Worm (Caenorhabditis elegans): Measurements from ENCODE around the gene lipl-3.

lipl-3 gene

DNA sequence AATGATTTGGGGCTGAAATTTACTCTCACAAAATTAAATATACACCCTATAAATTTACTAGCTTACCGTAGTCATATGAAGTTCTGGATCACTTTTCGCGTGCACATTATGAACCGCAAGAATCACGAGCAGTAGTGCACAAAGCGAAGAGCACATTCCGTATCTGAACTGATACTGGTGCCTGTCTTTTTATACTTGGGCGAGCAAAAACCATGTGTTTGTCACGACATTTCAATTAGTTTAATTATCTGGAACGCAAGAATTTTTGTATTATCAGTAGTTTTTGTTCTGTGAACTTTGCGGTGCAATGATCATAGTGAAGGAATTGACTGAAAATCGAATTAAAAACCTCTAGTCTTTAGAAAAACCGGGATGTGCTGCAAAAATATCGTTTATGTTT, at the start of gene lipl-3:
Gene lipl-3 (minus strand): TSS at position 161 of the 400 bp plus-strand sequence.
- TF ChIP-seq tbx-7 (tag; optimal IDR thresholded peaks at IDR 0.05), result no peak
- no peak for TF ChIP-seq mec-3 (tag; optimal IDR thresholded peaks at IDR 0.05; ENCODE audit: borderline replicate concordance)
- no peak for TF ChIP-seq ceh-22 (tag; optimal IDR thresholded peaks at IDR 0.05)
- TF ChIP-seq fkh-6 (tag; optimal IDR thresholded peaks at IDR 0.05), result no peak

ce11 chrV:568105-568504, 44.1 kb upstream of the lipl-3 start, which contains the start of gene sri-72:
Gene sri-72 (minus strand): TSS chrV:568205.
- TF ChIP-seq ceh-45 (GFP tag; IDR thresholded peaks at IDR 0.05), result no peak
- no peak for TF ChIP-seq pqm-1 (tag; optimal IDR thresholded peaks at IDR 0.05)
- no peak for TF ChIP-seq C38D4.7 (GFP tag; optimal IDR thresholded peaks at IDR 0.05)
- TF ChIP-seq nhr-232 (tag; optimal IDR thresholded peaks at IDR 0.05), result no peak

DNA sequence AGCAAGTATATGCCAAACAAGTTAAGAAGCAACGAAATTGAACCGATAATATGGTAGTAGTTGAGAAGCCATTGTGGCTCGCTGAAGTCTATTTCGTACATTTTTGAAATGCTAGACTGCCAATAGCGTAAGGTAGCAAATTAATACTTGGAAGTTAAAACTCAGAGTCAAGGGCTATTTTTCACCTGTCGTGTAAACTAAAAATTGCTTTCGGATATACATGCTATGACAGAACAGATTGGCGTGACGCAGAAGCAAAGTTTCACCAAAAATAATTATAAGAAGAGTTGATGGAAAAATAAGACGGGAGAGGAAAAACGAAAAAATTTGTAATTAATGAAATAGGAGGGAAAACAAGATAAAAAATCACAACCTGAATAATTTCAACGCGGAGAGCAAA, 42.0 kb upstream of the lipl-3 start, which contains the start of gene sri-73:
Gene sri-73 (minus strand): TSS at position 101 of the 400 bp plus-strand sequence.
- TF ChIP-seq gmeb-2 (tag; optimal IDR thresholded peaks at IDR 0.05) (no peak), ttx-3 (tag; optimal IDR thresholded peaks at IDR 0.05) (no peak), ceh-19 (GFP tag; optimal IDR thresholded peaks at IDR 0.05) (no peak), npax-4 (tag; optimal IDR thresholded peaks at IDR 0.05) (no peak), T23F11.4 (GFP tag; optimal IDR thresholded peaks at IDR 0.05) (no peak), sdc-2 (tag; optimal IDR thresholded peaks at IDR 0.05) (no peak), lin-11 (tag; optimal IDR thresholded peaks at IDR 0.05) (no peak), hlh-15 (tag; optimal IDR thresholded peaks at IDR 0.05) (no peak), C08G9.2 (tag; optimal IDR thresholded peaks at IDR 0.05) (no peak), sox-2 (GFP tag; IDR thresholded peaks at IDR 0.05) (no peak), hlh-8 (tag; optimal IDR thresholded peaks at IDR 0.05) (no peak), tbx-7 (tag; optimal IDR thresholded peaks at IDR 0.05) (no peak), ceh-14 (tag; optimal IDR thresholded peaks at IDR 0.05) (no peak), F13H6.1 (tag; optimal IDR thresholded peaks at IDR 0.05) (no peak), unc-86 (tag; optimal IDR thresholded peaks at IDR 0.05) (no peak), unc-3 (GFP tag; conservative IDR thresholded peaks at IDR 0.05) (no peak), unc-3 (tag; optimal IDR thresholded peaks at IDR 0.05) (no peak), unc-55 (GFP tag; optimal IDR thresholded peaks at IDR 0.05) (no peak), mec-3 (tag; optimal IDR thresholded peaks at IDR 0.05; ENCODE audit: borderline replicate concordance) (no peak), fax-1 (tag; optimal IDR thresholded peaks at IDR 0.05) (no peak), Y22D7AL.16 (tag; optimal IDR thresholded peaks at IDR 0.05) (no peak)

- no peak for TF ChIP-seq ceh-6 (GFP tag; optimal IDR thresholded peaks at IDR 0.05)
- no peak for TF ChIP-seq rnt-1 (tag; optimal IDR thresholded peaks at IDR 0.05)
- TF ChIP-seq eyg-1 (tag; optimal IDR thresholded peaks at IDR 0.05), result no peak
- no peak for TF ChIP-seq gmeb-2 (tag; optimal IDR thresholded peaks at IDR 0.05)
- no peak for TF ChIP-seq ceh-31 (tag; optimal IDR thresholded peaks at IDR 0.05)
- no peak for TF ChIP-seq pha-2 (tag; optimal IDR thresholded peaks at IDR 0.05)
- TF ChIP-seq sox-4 (tag; optimal IDR thresholded peaks at IDR 0.05), result no peak
- no peak for TF ChIP-seq ceh-45 (GFP tag; IDR thresholded peaks at IDR 0.05)
- no peak for TF ChIP-seq ceh-48 (tag; optimal IDR thresholded peaks at IDR 0.05)
- TF ChIP-seq fkh-6 (tag; optimal IDR thresholded peaks at IDR 0.05), result no peak
- TF ChIP-seq K02D7.2 (tag; optimal IDR thresholded peaks at IDR 0.05), result no peak
- TF ChIP-seq T23F11.4 (GFP tag; optimal IDR thresholded peaks at IDR 0.05), result no peak
- TF ChIP-seq elt-2 (tag; optimal IDR thresholded peaks at IDR 0.05), result no peak
- TF ChIP-seq ttx-3 (tag; optimal IDR thresholded peaks at IDR 0.05), result no peak
- no peak for TF ChIP-seq tbx-7 (tag; optimal IDR thresholded peaks at IDR 0.05)
- no peak for TF ChIP-seq sdc-2 (tag; optimal IDR thresholded peaks at IDR 0.05)
- TF ChIP-seq nfya-1 (tag; optimal IDR thresholded peaks at IDR 0.05), result no peak
- TF ChIP-seq unc-3 (GFP tag; conservative IDR thresholded peaks at IDR 0.05), result no peak
- TF ChIP-seq unc-3 (tag; optimal IDR thresholded peaks at IDR 0.05), result no peak
- TF ChIP-seq ceh-14 (tag; optimal IDR thresholded peaks at IDR 0.05), result no peak
- no peak for TF ChIP-seq F13H6.1 (tag; optimal IDR thresholded peaks at IDR 0.05)
These were observed 38.8 kb upstream of the lipl-3 start, which contains the start of gene C14C6.2 for ce11 chrV:562834-563233. Gene C14C6.2 (plus strand): TSS chrV:563134.
